Fruit fly (Drosophila melanogaster) whole organism: ENCODE measurements around the gene TyrRS.

Source experiments
- CG8478 ChIP-seq: fragments of >200 bp; optimal IDR thresholded peaks from 2 replicates; lab custom pipeline; 2018; ENCODE audit warnings: inconsistent platforms
- Dll ChIP-seq: fragments of >200 bp; optimal IDR thresholded peaks from 2 replicates; lab custom pipeline; 2017
- EcR ChIP-seq, 2 experiments: fragments of >200 bp; optimal IDR thresholded peaks; 2 replicates each; lab custom pipeline; 2017; ENCODE audit warnings: missing biosample characterization in 2 of 2, missing genetic modification characterization in 2 of 2, missing genetic modification reagents in 2 of 2
- pan ChIP-seq: fragments of >200 bp; optimal IDR thresholded peaks from 2 replicates; lab custom pipeline; 2017
- psq ChIP-seq: fragments of >200 bp; optimal IDR thresholded peaks from 2 replicates; lab custom pipeline; 2017
- usp ChIP-seq: fragments of >200 bp; optimal IDR thresholded peaks from 2 replicates; lab custom pipeline; 2017; ENCODE audit warnings: missing biosample characterization, missing genetic modification characterization, mixed read lengths

TyrRS gene

DNA sequence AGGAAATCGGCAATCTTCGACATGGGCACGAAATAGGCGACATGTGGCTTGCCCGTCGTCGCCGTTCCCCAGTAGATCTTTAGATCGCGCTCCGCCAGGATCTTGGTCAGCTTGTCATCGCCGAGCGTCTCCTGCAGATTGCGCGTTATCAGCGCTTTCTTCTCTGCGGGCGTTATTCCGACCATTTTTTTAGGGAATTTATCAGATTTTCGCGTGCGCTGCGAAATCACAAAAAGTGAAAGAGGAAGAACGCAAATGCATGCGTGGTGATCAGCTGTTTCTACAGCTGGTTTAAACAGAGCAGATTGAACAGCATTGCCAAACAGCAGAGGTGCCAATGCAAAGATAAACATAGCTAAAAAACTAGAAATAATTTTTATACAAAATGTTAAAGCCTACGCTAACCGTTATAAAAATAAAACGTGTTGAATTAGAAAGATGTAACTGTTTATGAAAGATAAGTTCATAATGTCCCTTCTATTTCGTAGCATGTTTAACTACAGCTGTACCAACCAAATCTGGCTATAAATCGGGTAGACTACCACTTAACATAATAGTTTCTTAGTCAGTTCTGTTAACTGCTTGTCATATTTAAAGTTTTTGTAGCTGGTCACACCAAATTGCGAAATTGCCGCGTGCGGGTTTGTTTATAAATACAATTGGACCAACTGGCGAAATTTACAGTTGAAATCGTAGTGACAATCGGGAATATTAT is at the start of gene TyrRS, which contains the start of gene CG33158:
TyrRS (minus strand) TSS at position 244 of the 715 bp plus-strand sequence.
CG33158 (plus strand) TSS at position 539 of the 715 bp plus-strand sequence.
- TF ChIP-seq pan (no peak), EcR (GFP tag; optimal IDR thresholded peaks at IDR 0.05; lab: Kevin White, UChicago) (no peak), CG8478 (lab: Kevin White, UChicago) (no peak), Dll (lab: Kevin White, UChicago) (no peak), usp (GFP tag; lab: Kevin White, UChicago) (no peak), psq (no peak)

DNA sequence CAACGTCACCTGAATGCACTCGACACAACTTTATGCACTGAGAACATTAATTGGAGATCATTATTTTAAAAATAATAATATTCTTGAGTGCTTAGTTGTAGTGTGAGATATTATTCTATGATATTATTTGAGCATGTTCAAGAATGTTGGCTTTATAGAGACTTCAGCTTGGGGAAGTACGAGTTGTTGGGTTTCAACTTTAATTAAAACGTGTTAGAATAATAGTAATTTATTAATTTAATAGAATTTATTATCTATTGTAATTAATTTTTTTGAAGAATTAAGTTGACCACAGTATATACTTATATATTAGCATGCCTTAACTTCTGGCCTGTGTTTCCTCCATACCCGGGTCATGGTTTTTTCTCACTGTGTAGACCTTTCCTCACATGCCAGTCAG is 44.7 kb upstream of the TyrRS start:
- TF ChIP-seq CG8478 (lab: Kevin White, UChicago) (no peak), Dll (lab: Kevin White, UChicago) (no peak), psq (no peak), usp (GFP tag; lab: Kevin White, UChicago) (no peak), pan (no peak), EcR (GFP tag; optimal IDR thresholded peaks at IDR 0.05; lab: Kevin White, UChicago) (no peak)

DNA sequence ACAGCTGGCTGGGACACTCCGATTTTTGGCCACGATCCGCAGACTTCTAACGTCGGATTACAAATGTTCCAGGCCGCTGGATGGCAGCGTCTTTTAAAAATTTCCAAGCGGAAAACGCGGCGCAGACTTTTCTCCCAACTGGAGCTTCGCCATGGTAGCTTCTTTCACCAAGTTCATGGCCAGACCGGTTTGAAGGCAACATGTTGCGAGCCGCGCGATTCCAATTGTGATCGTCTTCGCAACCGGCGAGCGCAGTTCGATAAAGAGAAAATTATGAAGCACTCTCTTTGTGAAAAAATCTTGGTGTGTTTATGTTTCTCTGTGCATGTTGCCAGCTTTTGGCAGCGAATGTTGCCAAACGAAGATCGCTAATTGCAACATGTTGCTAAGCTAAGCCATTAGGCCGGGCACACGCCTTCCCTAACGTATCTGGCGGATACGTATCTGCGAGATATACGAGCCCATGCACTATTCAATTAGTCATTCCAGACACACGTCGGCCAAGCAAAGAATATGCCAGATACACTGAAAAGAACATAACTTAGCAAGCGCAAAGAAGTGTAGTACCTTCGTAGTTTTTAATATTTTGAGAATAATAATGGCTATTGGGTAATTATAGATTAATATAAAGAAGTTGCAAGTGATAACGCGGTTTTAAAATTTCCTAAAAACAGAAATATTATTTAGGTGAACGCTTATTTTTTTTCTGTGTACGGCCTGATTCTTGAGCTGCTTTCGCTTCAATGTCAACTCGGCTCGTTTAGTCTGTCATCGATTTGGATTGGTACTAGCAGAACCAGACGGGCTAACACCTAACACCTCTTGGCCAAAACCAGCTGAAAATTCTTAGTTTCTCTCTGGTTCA is 33.0 kb upstream of the TyrRS start, which contains the start of gene dsx-c73A:
dsx-c73A (minus strand) TSS at position 72 of the 865 bp plus-strand sequence.
- TF ChIP-seq CG8478 (lab: Kevin White, UChicago) (no peak), Dll (lab: Kevin White, UChicago) (no peak), EcR (GFP tag; optimal IDR thresholded peaks at IDR 0.05; lab: Kevin White, UChicago) (no peak), pan (no peak), psq (no peak)

DNA sequence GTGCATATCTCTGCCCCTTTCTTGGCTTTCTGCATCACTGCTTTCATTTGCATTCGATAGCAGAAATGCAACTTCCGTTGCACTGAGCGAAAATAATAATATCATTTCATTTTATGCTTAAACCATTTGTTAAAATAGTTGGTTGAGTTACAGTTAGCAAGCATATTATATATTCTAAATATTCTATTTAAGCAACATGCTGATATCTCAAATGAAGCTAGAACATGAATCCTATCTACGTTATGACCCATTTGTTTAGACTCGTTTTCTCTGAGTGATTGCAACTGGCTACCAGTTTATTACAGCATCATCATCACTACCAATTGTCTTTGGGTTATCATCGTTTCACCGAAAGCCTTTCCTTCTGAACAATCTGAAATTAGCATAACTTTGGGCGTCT is 23.5 kb upstream of the TyrRS start:
- TF ChIP-seq pan (no peak), EcR (GFP tag; optimal IDR thresholded peaks at IDR 0.05; lab: Kevin White, UChicago) (no peak), CG8478 (lab: Kevin White, UChicago) (no peak), psq (no peak), usp (GFP tag; lab: Kevin White, UChicago) (no peak), Dll (lab: Kevin White, UChicago) (no peak)

DNA sequence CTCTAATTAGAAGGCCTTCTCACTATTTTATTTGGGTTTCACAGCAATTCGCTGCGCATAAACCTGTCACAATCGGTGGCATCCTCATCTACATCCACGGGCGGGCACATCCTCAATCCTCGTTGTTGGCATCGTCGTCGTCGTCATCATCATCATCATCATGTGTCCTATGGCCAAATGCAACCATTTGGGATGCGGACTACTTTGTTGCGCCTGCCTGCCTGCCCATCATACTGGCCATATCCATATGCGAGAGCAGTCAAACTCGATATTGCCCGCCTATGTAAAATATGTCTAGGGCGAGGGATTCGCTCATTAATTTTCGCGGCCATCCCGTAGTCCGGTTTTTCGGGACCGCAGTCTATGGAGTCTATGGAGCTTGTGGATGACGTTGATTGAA is 18.2 kb upstream of the TyrRS start:
- no peak for TF ChIP-seq Dll (lab: Kevin White, UChicago)
- TF ChIP-seq psq: no peak

DNA sequence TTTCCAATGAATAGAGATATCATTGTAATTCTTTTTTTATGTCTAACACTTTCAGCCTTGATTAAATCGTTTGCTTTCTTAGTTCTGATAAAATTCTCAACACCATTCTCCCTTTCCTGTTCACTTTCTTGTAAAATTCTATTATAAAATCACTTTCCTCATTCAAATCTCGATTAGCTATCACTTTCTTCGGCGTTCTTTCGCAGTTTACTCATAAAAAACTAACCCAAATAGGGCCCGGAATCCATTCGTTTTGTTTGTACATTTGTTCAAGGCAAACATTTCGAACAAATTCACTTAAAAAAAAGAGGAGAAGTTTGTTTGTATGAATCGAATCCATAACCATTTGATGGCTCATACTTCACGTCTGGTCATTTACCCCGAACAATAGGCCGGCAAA is 14.5 kb upstream of the TyrRS start:
- TF ChIP-seq usp (GFP tag; lab: Kevin White, UChicago) (no peak), EcR (GFP tag; optimal IDR thresholded peaks at IDR 0.05; lab: Kevin White, UChicago) (no peak), pan (no peak), CG8478 (lab: Kevin White, UChicago) (no peak), psq (no peak), Dll (lab: Kevin White, UChicago) (no peak)

DNA sequence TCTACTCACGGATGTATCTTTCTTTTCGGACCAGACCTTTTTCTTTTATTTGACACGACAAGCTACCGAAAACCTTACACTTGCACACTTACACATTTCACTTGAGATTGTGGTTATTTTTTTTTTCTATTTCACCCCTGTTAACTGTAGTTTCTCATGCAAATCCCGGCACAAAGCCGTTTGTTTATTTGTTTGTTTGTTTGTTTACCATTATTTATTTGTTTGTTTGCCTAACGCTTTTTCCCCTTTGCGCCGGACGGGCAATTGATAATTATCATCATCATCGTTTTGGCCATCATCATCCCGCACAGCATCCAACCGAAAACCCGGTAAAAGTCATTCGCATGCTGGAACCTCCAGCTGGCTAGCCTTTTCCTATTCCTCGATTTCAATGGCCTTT is 12.0 kb upstream of the TyrRS start:
- TF ChIP-seq usp (GFP tag; lab: Kevin White, UChicago) (no peak), EcR (GFP tag; optimal IDR thresholded peaks at IDR 0.05; lab: Kevin White, UChicago) (no peak), psq (no peak), pan (no peak), Dll (lab: Kevin White, UChicago) (no peak), CG8478 (lab: Kevin White, UChicago) (no peak)

DNA sequence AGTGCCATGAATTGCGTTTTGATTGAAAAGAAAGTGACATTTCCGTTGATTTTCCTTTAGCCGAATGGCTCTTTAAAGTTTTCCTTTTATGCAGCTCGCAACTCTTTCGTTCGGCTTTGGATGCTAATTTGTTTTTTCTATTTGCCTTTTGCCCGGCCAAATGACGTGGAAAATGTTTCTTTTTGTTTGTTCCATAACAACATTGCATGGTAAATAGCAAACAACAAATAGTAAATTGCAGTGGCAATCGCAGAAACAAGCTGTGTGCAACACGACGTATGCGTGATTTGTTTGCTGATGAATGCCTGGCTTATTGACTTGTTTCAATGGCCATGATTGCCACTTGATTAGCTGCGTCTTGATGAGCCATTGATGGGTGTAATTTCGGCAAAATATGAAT is 10.3 kb upstream of the TyrRS start:
- TF ChIP-seq EcR (GFP tag; optimal IDR thresholded peaks at IDR 0.05; lab: Kevin White, UChicago) (no peak), psq (no peak), CG8478 (lab: Kevin White, UChicago) (no peak), Dll (lab: Kevin White, UChicago) (no peak), pan (no peak), usp (GFP tag; lab: Kevin White, UChicago) (no peak)

DNA sequence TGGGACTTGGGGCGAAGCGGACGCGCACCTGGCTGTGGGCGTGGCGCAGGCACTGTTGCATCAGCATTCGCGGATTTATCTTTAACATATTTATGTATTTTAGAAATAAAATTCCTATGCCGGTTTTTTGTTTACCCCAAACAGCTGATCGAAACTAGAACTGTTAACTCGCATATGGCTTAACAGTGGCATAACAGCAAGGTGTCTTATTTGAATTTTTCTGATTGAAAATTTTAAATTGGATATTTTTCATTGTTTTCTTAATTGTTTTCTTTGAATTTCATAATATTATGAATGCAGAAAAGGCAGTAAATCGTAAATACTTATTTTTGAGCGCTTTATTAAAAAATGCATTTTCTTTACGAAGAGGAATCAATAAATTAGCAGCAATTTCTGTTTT is 2.1 kb downstream of the TyrRS start, which contains the start of gene GluRS-m:
GluRS-m (minus strand) TSS at position 154 of the 400 bp plus-strand sequence.
- TF ChIP-seq usp (GFP tag; lab: Kevin White, UChicago) (no peak), pan (no peak), Dll (lab: Kevin White, UChicago) (no peak), EcR (GFP tag; optimal IDR thresholded peaks at IDR 0.05; lab: Kevin White, UChicago) (no peak), psq (no peak), CG8478 (lab: Kevin White, UChicago) (no peak)

DNA sequence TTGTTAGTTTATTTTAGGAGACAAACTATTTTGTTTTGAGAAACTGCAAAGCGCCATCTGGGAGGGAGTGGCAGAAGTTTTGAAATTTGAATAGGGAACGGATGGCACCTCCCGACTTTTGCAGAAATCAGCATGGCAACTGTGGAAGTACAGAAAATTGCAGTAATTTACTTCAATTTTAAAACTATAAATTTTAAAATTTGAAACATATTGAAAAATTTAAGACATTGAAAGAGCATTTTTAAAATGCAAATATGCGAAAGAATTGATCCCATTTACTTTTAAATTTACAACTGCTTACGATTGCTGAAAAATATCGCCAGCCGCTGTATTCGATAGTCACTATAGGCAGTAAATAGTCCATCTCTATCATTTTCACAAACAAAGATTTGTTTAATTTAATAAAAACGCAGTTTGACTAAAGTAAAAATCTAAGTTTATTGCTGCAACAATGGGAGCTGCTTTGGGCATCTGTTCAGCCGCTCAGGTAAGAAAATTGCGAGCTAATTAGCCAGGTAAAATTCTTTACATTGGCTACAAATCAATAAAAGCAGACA is 6.6 kb downstream of the TyrRS start, which contains the start of gene Serinc:
Serinc (plus strand) TSS at position 329 of the 557 bp plus-strand sequence.
- TF ChIP-seq psq (no peak), CG8478 (lab: Kevin White, UChicago) (no peak), pan (no peak), usp (GFP tag; lab: Kevin White, UChicago) (no peak), EcR (GFP tag; optimal IDR thresholded peaks at IDR 0.05; lab: Kevin White, UChicago) (no peak), Dll (lab: Kevin White, UChicago) (no peak)

DNA sequence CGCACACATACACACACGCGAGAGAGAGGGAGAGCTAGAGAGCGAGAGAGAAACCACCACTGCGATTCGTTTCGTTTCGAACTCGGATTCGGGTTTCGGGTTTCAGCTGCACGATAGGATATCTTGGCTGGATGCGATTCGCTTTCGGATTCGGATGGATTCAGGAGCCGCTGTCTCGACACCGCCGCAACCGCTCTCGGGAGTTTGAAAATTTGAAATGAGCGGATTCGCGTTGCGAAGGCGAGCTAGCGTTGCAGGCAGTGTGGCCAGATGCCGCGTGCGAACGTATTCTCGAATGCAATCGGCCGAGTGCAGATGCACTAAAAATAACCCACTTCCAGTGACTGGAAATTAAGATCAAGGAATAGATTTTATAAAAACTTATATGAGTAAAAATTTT is 7.5 kb downstream of the TyrRS start, which contains the start of gene fax:
fax (minus strand) TSS at position 263 of the 400 bp plus-strand sequence.
- no peak for TF ChIP-seq CG8478 (lab: Kevin White, UChicago)
- no peak for TF ChIP-seq Dll (lab: Kevin White, UChicago)
- TF ChIP-seq usp (GFP tag; lab: Kevin White, UChicago): no peak
- TF ChIP-seq pan: no peak
- TF ChIP-seq EcR (GFP tag; optimal IDR thresholded peaks at IDR 0.05; lab: Kevin White, UChicago): no peak
- TF ChIP-seq psq: no peak
